Worm (Caenorhabditis elegans) whole organism, midembryonic: Measurements from ENCODE around the gene srg-39.

Experiments
- T22C8.4 ChIP-seq: fragments of 200-800 bp; sonication (Bioruptor generic); IDR thresholded peaks from 2 replicates; pipeline ENCODE4 v1.3.6; 2022; ENCODE audit warnings: missing genetic modification characterization, missing compliant biosample characterization
- cog-1 ChIP-seq: sonication (generic microtip); optimal IDR thresholded peaks from 2 replicates; lab custom pipeline; 2016; ENCODE audit warnings: missing genetic modification characterization, missing compliant biosample characterization
- flt-1 ChIP-seq: fragments of 200-800 bp; sonication (Bioruptor generic); IDR thresholded peaks from 2 replicates; pipeline ENCODE4 v1.3.6; 2022; ENCODE audit warnings: missing genetic modification characterization, missing compliant biosample characterization
- med-1 ChIP-seq: sonication (generic microtip); optimal IDR thresholded peaks from 2 replicates; lab custom pipeline; 2017; ENCODE audit warnings: missing genetic modification characterization, mild to moderate bottlenecking, missing compliant biosample characterization, antibody characterized with exemption, missing genetic modification reagents; ENCODE audit not compliant: insufficient read depth
- tab-1 ChIP-seq: fragments of 200-800 bp; sonication (Bioruptor generic); IDR thresholded peaks from 2 replicates; pipeline ENCODE4 v1.3.6; 2022; ENCODE audit warnings: missing genetic modification characterization, missing compliant biosample characterization
- ztf-23 ChIP-seq: fragments of 200-800 bp; sonication (Bioruptor generic); IDR thresholded peaks from 2 replicates; pipeline ENCODE4 v1.3.6; 2022; ENCODE audit warnings: missing genetic modification reagents, missing genetic modification characterization, missing compliant biosample characterization
- ztf-29 ChIP-seq: fragments of 200-800 bp; sonication (Bioruptor generic); IDR thresholded peaks from 2 replicates; pipeline ENCODE4 v1.3.6; 2022; ENCODE audit warnings: missing genetic modification reagents, missing genetic modification characterization, missing compliant biosample characterization

- no peak for TF ChIP-seq T22C8.4
- no peak for TF ChIP-seq tab-1 (GFP tag; lab: Robert Waterston, UW)
- TF ChIP-seq flt-1 (GFP tag; lab: Robert Waterston, UW), result no peak
- TF ChIP-seq ztf-29 (GFP tag; lab: Robert Waterston, UW), result no peak
- TF ChIP-seq ztf-23 (GFP tag; lab: Robert Waterston, UW), result no peak
- TF ChIP-seq med-1 (GFP tag; lab: Kevin White, UChicago), result no peak
- TF ChIP-seq cog-1 (tag; lab: Kevin White, UChicago), result no peak
Measured at ce11 chrV:11156589-11156988, 4.4 kb upstream of the srg-39 start.
